Fruit fly (Drosophila melanogaster): ENCODE data around the gene hng3.

The hng3 gene

dm6 chr3L:704661-705543, 50.4 kb downstream of the hng3 start (continued):
- TF ChIP-seq CG34406 (GFP tag; optimal IDR thresholded peaks at IDR 0.05): peak; percentile 48
- TF ChIP-seq CG11902 (GFP tag; optimal IDR thresholded peaks at IDR 0.05): no peak
- peak; percentile 33 for TF ChIP-seq acj6 (GFP tag; optimal IDR thresholded peaks at IDR 0.05)
- no peak for TF ChIP-seq Sox14 (GFP tag; optimal IDR thresholded peaks at IDR 0.05)
- peak; percentile 59 for TF ChIP-seq Ets96B (tag; optimal IDR thresholded peaks at IDR 0.05)
- peak; percentile 17 for TF ChIP-seq CG10631 (GFP tag; optimal IDR thresholded peaks at IDR 0.05)
- TF ChIP-seq fd85E (GFP tag; optimal IDR thresholded peaks at IDR 0.05): no peak
- no peak for TF ChIP-seq fkh (GFP tag; optimal IDR thresholded peaks at IDR 0.05)
- TF ChIP-seq lz (GFP tag; optimal IDR thresholded peaks at IDR 0.05): peak; percentile 19
- peak in 1 of 2 experiments; percentile 19 for TF ChIP-seq ss (GFP tag; optimal IDR thresholded peaks at IDR 0.05)
- TF ChIP-seq Sox102F (GFP tag; optimal IDR thresholded peaks at IDR 0.05): no peak
- TF ChIP-seq CG32006 (GFP tag; optimal IDR thresholded peaks at IDR 0.05): peak; percentile 50
- peak; percentile 48; the same call in 2 of the 3 replicates for TF ChIP-seq CG8119 (GFP tag; IDR thresholded peaks at IDR 0.05)

- 0 out of 2 replicates have a peak, but pooled peaks have one; percentile 12 for TF ChIP-seq CG15336 (GFP tag; IDR thresholded peaks at IDR 0.05)
- peak; percentile 47 for TF ChIP-seq svp (GFP tag)
- TF ChIP-seq CG9139 (GFP tag; optimal IDR thresholded peaks at IDR 0.05): no peak
- no peak for TF ChIP-seq Eip93F (GFP tag; optimal IDR thresholded peaks at IDR 0.05)
- no peak for TF ChIP-seq Hr39 (GFP tag; optimal IDR thresholded peaks at IDR 0.05)
- TF ChIP-seq Eip78C (GFP tag): peak; percentile 18
These were observed 52.0 kb downstream of the hng3 start for dm6 chr3L:703160-703793.

- TF ChIP-seq svp (GFP tag): peak; percentile 69
- TF ChIP-seq CG31627 (GFP tag; optimal IDR thresholded peaks at IDR 0.05): no peak
- TF ChIP-seq Eip78C (GFP tag): peak; percentile 28
These were observed 53.3 kb downstream of the hng3 start for dm6 chr3L:701798-702635.

DNA sequence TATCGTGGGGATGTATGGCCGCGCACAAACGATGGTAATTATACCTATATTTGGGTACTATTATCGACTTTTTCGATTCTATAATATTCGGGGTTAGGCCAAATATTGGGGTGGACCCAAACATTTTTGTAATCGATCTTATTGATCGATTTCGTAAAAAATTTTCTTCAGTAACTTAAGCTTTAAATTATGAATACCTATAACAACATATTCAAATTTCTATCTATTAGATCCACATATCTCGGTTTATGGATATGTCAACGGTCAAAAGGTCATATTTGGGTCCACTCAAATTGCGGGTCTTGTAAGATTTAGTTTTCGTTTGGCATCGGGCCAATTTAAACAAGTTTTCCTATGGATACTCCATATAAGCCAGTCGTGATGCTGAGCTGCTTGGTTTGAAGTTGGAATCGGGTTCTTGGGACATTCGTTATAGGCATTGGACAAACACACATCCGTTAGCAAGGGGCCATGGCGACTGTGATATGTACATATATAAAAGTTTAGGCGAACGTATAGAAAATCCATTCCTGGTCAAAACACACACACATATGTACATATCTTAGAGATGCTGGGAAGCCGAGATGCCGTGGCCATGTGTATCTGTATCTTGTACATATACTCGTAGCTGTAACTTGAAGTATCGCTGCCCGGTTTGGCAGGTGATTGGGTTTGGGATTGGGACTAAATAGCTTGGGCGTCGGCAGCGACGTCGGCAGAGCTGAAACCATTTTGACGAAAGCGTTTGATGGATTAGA, 55.0 kb downstream of the hng3 start:
- no peak for TF ChIP-seq CG4318 (GFP tag; optimal IDR thresholded peaks at IDR 0.05)
- peak; percentile 34 for TF ChIP-seq pdm3 (GFP tag; optimal IDR thresholded peaks at IDR 0.05)
- TF ChIP-seq acj6 (GFP tag; optimal IDR thresholded peaks at IDR 0.05): no peak
- peak; percentile 7 for TF ChIP-seq topi (GFP tag; optimal IDR thresholded peaks at IDR 0.05)
- TF ChIP-seq CG3032 (tag; optimal IDR thresholded peaks at IDR 0.05): peak; percentile 20
- TF ChIP-seq lz (GFP tag; optimal IDR thresholded peaks at IDR 0.05): no peak
- TF ChIP-seq Gug (GFP tag; IDR thresholded peaks at IDR 0.05): no peak
- TF ChIP-seq Smox (GFP tag; optimal IDR thresholded peaks at IDR 0.05): peak; percentile 1
- TF ChIP-seq salr (GFP tag; optimal IDR thresholded peaks at IDR 0.05): no peak
- peak; percentile 40 for TF ChIP-seq OdsH (GFP tag; optimal IDR thresholded peaks at IDR 0.05)
- TF ChIP-seq Hr39 (GFP tag; optimal IDR thresholded peaks at IDR 0.05): no peak
- peak; percentile 71 for TF ChIP-seq eg (GFP tag; IDR thresholded peaks at IDR 0.05)
- no peak for TF ChIP-seq CG8632 (GFP tag; optimal IDR thresholded peaks at IDR 0.05)
- peak; percentile 10 for TF ChIP-seq vri (GFP tag; optimal IDR thresholded peaks at IDR 0.05)
- TF ChIP-seq cyc (GFP tag; optimal IDR thresholded peaks at IDR 0.05): no peak
- no peak for TF ChIP-seq Hr38 (GFP tag; optimal IDR thresholded peaks at IDR 0.05)
- no peak for TF ChIP-seq CG6792 (GFP tag; optimal IDR thresholded peaks at IDR 0.05)
- no peak for TF ChIP-seq fd85E (GFP tag; optimal IDR thresholded peaks at IDR 0.05)
- TF ChIP-seq Ets21C (GFP tag; optimal IDR thresholded peaks at IDR 0.05): no peak
- peak; percentile 24 for TF ChIP-seq CG10669 (GFP tag; optimal IDR thresholded peaks at IDR 0.05)
- no peak for TF ChIP-seq ss (GFP tag; optimal IDR thresholded peaks at IDR 0.05)
- no peak for TF ChIP-seq spab (GFP tag; optimal IDR thresholded peaks at IDR 0.05)
- TF ChIP-seq CG31627 (GFP tag; optimal IDR thresholded peaks at IDR 0.05): no peak
- peak; percentile 73 for TF ChIP-seq CG6163 (GFP tag; IDR thresholded peaks at IDR 0.05)
- TF ChIP-seq CG11762 (GFP tag; optimal IDR thresholded peaks at IDR 0.05; ENCODE audit: insufficient read depth): no peak
- no peak for TF ChIP-seq CG9139 (GFP tag; optimal IDR thresholded peaks at IDR 0.05)
- no peak for TF ChIP-seq Eip93F (GFP tag; optimal IDR thresholded peaks at IDR 0.05)
- no peak for TF ChIP-seq CG8319 (GFP tag; optimal IDR thresholded peaks at IDR 0.05)

Measured in whole organism, prepupa.